Worm (Caenorhabditis elegans): ENCODE measurements around the gene srt-29.

srt-29 gene

DNA sequence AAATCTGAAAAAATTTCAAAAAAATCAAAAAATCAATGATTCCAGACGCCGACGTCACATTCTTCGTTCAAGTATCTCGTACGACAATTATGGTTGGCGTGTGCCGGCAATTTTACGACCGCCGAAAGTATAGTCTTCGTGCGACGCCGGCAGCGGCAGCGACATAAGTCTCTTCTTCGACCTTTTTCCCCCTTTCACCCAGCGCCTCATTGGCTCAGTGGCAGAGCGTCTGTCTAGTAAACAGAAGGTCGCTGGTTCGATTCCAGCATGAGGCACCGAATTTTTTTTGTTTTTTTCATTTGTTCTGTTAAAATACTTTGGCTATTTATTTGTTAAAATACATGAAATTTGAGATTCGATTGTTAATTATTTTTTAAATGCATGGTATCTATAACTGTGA lies 45.1 kb downstream of the srt-29 start (continued):
- TF ChIP-seq unc-42 (tag; optimal IDR thresholded peaks at IDR 0.05) (no peak), nhr-232 (tag; optimal IDR thresholded peaks at IDR 0.05) (peak; percentile 73), unc-55 (GFP tag; optimal IDR thresholded peaks at IDR 0.05) (no peak), ceh-22 (tag; optimal IDR thresholded peaks at IDR 0.05) (no peak), unc-86 (tag; optimal IDR thresholded peaks at IDR 0.05) (peak; percentile 35), pat-9 (tag; optimal IDR thresholded peaks at IDR 0.05) (peak; percentile 17), K09A11.1 (tag; optimal IDR thresholded peaks at IDR 0.05; ENCODE audit: insufficient read depth) (peak; percentile 58), Y22D7AL.16 (tag; optimal IDR thresholded peaks at IDR 0.05) (no peak), dve-1 (tag; optimal IDR thresholded peaks at IDR 0.05) (no peak), ceh-9 (tag; optimal IDR thresholded peaks at IDR 0.05) (no peak), fkh-6 (tag; optimal IDR thresholded peaks at IDR 0.05) (peak; percentile 51), K02D7.2 (tag; optimal IDR thresholded peaks at IDR 0.05) (no peak), nhr-11 (tag; optimal IDR thresholded peaks at IDR 0.05) (no peak), ceh-48 (tag; optimal IDR thresholded peaks at IDR 0.05) (peak; percentile 37), hlh-30 (tag; optimal IDR thresholded peaks at IDR 0.05; ENCODE audit: insufficient read depth) (no peak), sdc-2 (tag; optimal IDR thresholded peaks at IDR 0.05) (peak; percentile 58), ztf-16 (tag; optimal IDR thresholded peaks at IDR 0.05) (peak; percentile 5), ahr-1 (tag; optimal IDR thresholded peaks at IDR 0.05) (peak; percentile 41), tbx-7 (tag; optimal IDR thresholded peaks at IDR 0.05) (no peak), ceh-34 (tag; optimal IDR thresholded peaks at IDR 0.05) (peak; percentile 49), ceh-30 (tag; optimal IDR thresholded peaks at IDR 0.05) (no peak), C08G9.2 (tag; optimal IDR thresholded peaks at IDR 0.05) (peak; percentile 41), ttx-3 (tag; optimal IDR thresholded peaks at IDR 0.05) (peak; percentile 49), pha-4 (tag; optimal IDR thresholded peaks at IDR 0.05) (no peak), lim-6 (tag; optimal IDR thresholded peaks at IDR 0.05) (peak; percentile 29), sox-4 (tag; optimal IDR thresholded peaks at IDR 0.05) (peak; percentile 3), pros-1 (tag; optimal IDR thresholded peaks at IDR 0.05) (no peak), ref-2 (tag; optimal IDR thresholded peaks at IDR 0.05) (peak; percentile 39), lin-11 (tag; optimal IDR thresholded peaks at IDR 0.05) (peak; percentile 27), odd-2 (tag; optimal IDR thresholded peaks at IDR 0.05) (no peak), ceh-19 (GFP tag; optimal IDR thresholded peaks at IDR 0.05) (peak; percentile 38)

DNA sequence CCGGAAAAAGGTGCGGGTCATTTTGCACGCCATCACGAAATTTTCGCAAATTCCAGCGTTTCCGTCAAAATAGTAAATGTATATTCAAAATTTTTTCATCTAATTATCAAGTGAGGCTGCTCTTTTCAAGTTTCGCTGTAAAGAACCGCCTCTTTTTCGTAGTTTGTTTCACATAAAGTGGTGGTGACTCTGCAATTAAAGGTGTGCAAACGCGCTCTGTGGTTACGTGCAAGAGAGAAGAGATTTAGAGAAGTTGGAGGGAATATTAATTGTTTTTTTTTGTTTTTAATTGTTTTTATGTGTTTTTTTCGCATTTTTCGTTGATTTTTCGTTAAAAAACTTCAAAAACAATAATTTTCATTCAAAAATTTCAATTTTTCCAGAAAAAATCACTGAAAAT lies 46.3 kb downstream of the srt-29 start, which contains the start of gene W02G9.3:
Gene W02G9.3 (plus strand): TSS at position 384 of the 400 bp plus-strand sequence.
- TF ChIP-seq fax-1 (tag; optimal IDR thresholded peaks at IDR 0.05) (no peak), T23F11.4 (GFP tag; optimal IDR thresholded peaks at IDR 0.05) (no peak), nhr-11 (tag; optimal IDR thresholded peaks at IDR 0.05) (no peak), unc-55 (GFP tag; optimal IDR thresholded peaks at IDR 0.05) (peak; percentile 13), syd-9 (tag; optimal IDR thresholded peaks at IDR 0.05) (no peak), che-1 (tag; optimal IDR thresholded peaks at IDR 0.05) (no peak), ahr-1 (tag; optimal IDR thresholded peaks at IDR 0.05) (no peak), ceh-31 (tag; optimal IDR thresholded peaks at IDR 0.05) (peak; percentile 80), sox-2 (GFP tag; IDR thresholded peaks at IDR 0.05) (no peak), dmd-4 (tag; optimal IDR thresholded peaks at IDR 0.05; ENCODE audit: borderline replicate concordance) (peak; percentile 6), pax-1 (tag; optimal IDR thresholded peaks at IDR 0.05) (no peak), elt-2 (tag; optimal IDR thresholded peaks at IDR 0.05) (peak; percentile 17), ceh-18 (tag; optimal IDR thresholded peaks at IDR 0.05) (peak; percentile 46), dve-1 (tag; optimal IDR thresholded peaks at IDR 0.05) (no peak), nfya-1 (tag; optimal IDR thresholded peaks at IDR 0.05) (peak; percentile 48), ceh-45 (GFP tag; IDR thresholded peaks at IDR 0.05) (no peak), ztf-16 (tag; optimal IDR thresholded peaks at IDR 0.05) (no peak), fkh-6 (tag; optimal IDR thresholded peaks at IDR 0.05) (no peak), gmeb-2 (tag; optimal IDR thresholded peaks at IDR 0.05) (no peak), mec-3 (tag; optimal IDR thresholded peaks at IDR 0.05; ENCODE audit: borderline replicate concordance) (no peak), ttx-3 (tag; optimal IDR thresholded peaks at IDR 0.05) (peak; percentile 51), hlh-13 (GFP tag; optimal IDR thresholded peaks at IDR 0.05) (no peak), unc-3 (GFP tag; conservative IDR thresholded peaks at IDR 0.05) (no peak), unc-3 (tag; optimal IDR thresholded peaks at IDR 0.05) (no peak), ceh-30 (tag; optimal IDR thresholded peaks at IDR 0.05) (no peak), zip-5 (tag; optimal IDR thresholded peaks at IDR 0.05) (peak; percentile 25), ceh-2 (tag; optimal IDR thresholded peaks at IDR 0.05) (peak; percentile 51), npax-4 (tag; optimal IDR thresholded peaks at IDR 0.05) (no peak), hlh-8 (tag; optimal IDR thresholded peaks at IDR 0.05) (no peak), tbx-2 (tag; optimal IDR thresholded peaks at IDR 0.05) (peak; percentile 45)

Data from whole organism, late embryonic.